Worm (Caenorhabditis elegans) whole organism, midembryonic: ENCODE measurements around the gene C55B6.5.

Source experiments
- T22C8.4 ChIP-seq: fragments of 200-800 bp; sonication (Bioruptor generic); IDR thresholded peaks from 2 replicates; pipeline ENCODE4 v1.3.6; 2022; ENCODE audit warnings: missing genetic modification characterization, missing compliant biosample characterization
- cog-1 ChIP-seq: sonication (generic microtip); optimal IDR thresholded peaks from 2 replicates; lab custom pipeline; 2016; ENCODE audit warnings: missing genetic modification characterization, missing compliant biosample characterization
- flt-1 ChIP-seq: fragments of 200-800 bp; sonication (Bioruptor generic); IDR thresholded peaks from 2 replicates; pipeline ENCODE4 v1.3.6; 2022; ENCODE audit warnings: missing genetic modification characterization, missing compliant biosample characterization
- klf-2 ChIP-seq: fragments of 200-800 bp; sonication (Bioruptor generic); conservative IDR thresholded peaks from 2 replicates; pipeline ENCODE4 v1.3.6; 2022; ENCODE audit warnings: missing genetic modification reagents, missing genetic modification characterization, missing compliant biosample characterization
- med-1 ChIP-seq: sonication (generic microtip); optimal IDR thresholded peaks from 2 replicates; lab custom pipeline; 2017; ENCODE audit warnings: missing genetic modification characterization, mild to moderate bottlenecking, missing compliant biosample characterization, antibody characterized with exemption, missing genetic modification reagents; ENCODE audit not compliant: insufficient read depth
- ref-1 ChIP-seq: fragments of 200-800 bp; sonication (Bioruptor generic); conservative IDR thresholded peaks from 2 replicates; pipeline ENCODE4 v1.3.6; 2022; ENCODE audit warnings: missing genetic modification reagents, missing genetic modification characterization, missing compliant biosample characterization
- tab-1 ChIP-seq: fragments of 200-800 bp; sonication (Bioruptor generic); IDR thresholded peaks from 2 replicates; pipeline ENCODE4 v1.3.6; 2022; ENCODE audit warnings: missing genetic modification characterization, missing compliant biosample characterization
- ztf-23 ChIP-seq: fragments of 200-800 bp; sonication (Bioruptor generic); IDR thresholded peaks from 2 replicates; pipeline ENCODE4 v1.3.6; 2022; ENCODE audit warnings: missing genetic modification reagents, missing genetic modification characterization, missing compliant biosample characterization
- ztf-29 ChIP-seq: fragments of 200-800 bp; sonication (Bioruptor generic); IDR thresholded peaks from 2 replicates; pipeline ENCODE4 v1.3.6; 2022; ENCODE audit warnings: missing genetic modification reagents, missing genetic modification characterization, missing compliant biosample characterization

DNA sequence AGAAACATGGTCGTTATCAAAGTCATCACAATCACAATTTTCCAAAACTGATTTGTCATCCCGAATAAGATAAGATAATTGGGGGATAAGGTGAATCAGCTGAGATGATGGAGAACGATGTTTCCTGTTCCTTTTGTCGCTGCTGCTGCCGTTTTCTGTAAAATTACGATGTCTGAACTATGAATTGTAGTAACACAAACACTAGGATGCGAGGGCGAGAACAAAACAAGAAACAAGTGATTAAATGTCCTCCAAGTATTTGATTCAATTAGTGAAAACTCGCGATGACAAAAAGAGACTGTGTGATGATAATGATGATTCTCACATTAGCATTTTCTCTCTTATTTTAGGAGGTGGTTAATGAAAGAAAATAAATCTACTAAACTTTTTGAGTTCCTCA is 49.2 kb downstream of the C55B6.5 start, which contains the start of gene C54D1.7:
- TF ChIP-seq cog-1 (tag; lab: Kevin White, UChicago), result no peak
- no peak for TF ChIP-seq T22C8.4
- no peak for TF ChIP-seq med-1
- no peak for TF ChIP-seq klf-2 (GFP tag; lab: Robert Waterston, UW)
- no peak for TF ChIP-seq flt-1 (GFP tag; lab: Robert Waterston, UW)
- no peak for TF ChIP-seq ztf-29
- TF ChIP-seq ref-1 (GFP tag; lab: Robert Waterston, UW), result no peak
- no peak for TF ChIP-seq tab-1 (GFP tag; lab: Robert Waterston, UW)
- no peak for TF ChIP-seq ztf-23 (GFP tag; lab: Robert Waterston, UW)
